Worm (Caenorhabditis elegans): Measurements from ENCODE around the gene sre-2.

Gene sre-2

DNA sequence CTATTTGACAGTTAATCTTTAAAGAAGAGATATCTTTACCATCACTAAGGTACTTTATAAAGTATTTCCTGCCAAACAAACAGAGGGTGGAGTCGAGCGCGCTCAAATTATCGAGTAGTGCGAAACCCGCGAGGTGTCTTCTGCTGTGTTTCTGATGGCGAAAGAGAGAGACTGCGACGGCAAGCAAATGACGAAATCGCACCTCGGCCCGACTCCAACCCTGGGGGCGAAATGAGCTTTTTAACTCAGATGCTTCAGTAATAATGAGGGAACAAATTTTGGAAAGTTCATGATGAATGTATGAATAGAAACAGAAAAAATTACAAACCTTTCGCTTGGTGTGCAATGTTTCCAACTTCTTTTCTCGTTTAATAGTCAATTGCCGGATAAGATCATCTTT lies 10.4 kb downstream of the sre-2 start (continued):
- peak; percentile 63 for TF ChIP-seq xbp-1 (tag; optimal IDR thresholded peaks at IDR 0.05)
- no peak for TF ChIP-seq sptf-1 (tag; optimal IDR thresholded peaks at IDR 0.05)
- peak; percentile 62 for TF ChIP-seq hpl-2 (GFP tag; optimal IDR thresholded peaks at IDR 0.05)
- no peak for TF ChIP-seq mdl-1 (tag; optimal IDR thresholded peaks at IDR 0.05)
- TF ChIP-seq lin-39 (tag; optimal IDR thresholded peaks at IDR 0.05): peak; percentile 48
- TF ChIP-seq unc-62 (GFP tag; optimal IDR thresholded peaks at IDR 0.05): no peak
- TF ChIP-seq nhr-28 (tag; optimal IDR thresholded peaks at IDR 0.05): no peak
- TF ChIP-seq vab-15 (tag; optimal IDR thresholded peaks at IDR 0.05): no peak
- TF ChIP-seq F16B12.6 (tag; optimal IDR thresholded peaks at IDR 0.05): no peak
- peak; percentile 62 to 70 for TF ChIP-seq efl-1 (optimal IDR thresholded peaks at IDR 0.05)
- peak; percentile 23 to 95 for TF ChIP-seq efl-1 (GFP tag; optimal IDR thresholded peaks at IDR 0.05 in 1 of 2)
- peak; percentile 8 for TF ChIP-seq unc-130 (tag; optimal IDR thresholded peaks at IDR 0.05)
- TF ChIP-seq lin-13 (GFP tag; optimal IDR thresholded peaks at IDR 0.05): peak; percentile 34
- TF ChIP-seq skn-1 (tag; optimal IDR thresholded peaks at IDR 0.05): peak; percentile 67
- TF ChIP-seq C16A3.4 (tag; optimal IDR thresholded peaks at IDR 0.05): peak; percentile 18
- TF ChIP-seq ztf-11 (tag; optimal IDR thresholded peaks at IDR 0.05): no peak
- peak; percentile 51 for TF ChIP-seq tbx-2 (tag; optimal IDR thresholded peaks at IDR 0.05)
- no peak for TF ChIP-seq aha-1 (tag; optimal IDR thresholded peaks at IDR 0.05)
- no peak for TF ChIP-seq ceh-90 (tag; optimal IDR thresholded peaks at IDR 0.05)
- peak; percentile 62 for TF ChIP-seq grh-1 (GFP tag; IDR thresholded peaks at IDR 0.05)
- TF ChIP-seq fkh-4 (tag; optimal IDR thresholded peaks at IDR 0.05; ENCODE audit: borderline replicate concordance): no peak
- TF ChIP-seq ceh-88 (GFP tag; IDR thresholded peaks at IDR 0.05): no peak
- no peak for TF ChIP-seq mef-2 (tag; optimal IDR thresholded peaks at IDR 0.05)
- no peak for TF ChIP-seq ets-5 (GFP tag; IDR thresholded peaks at IDR 0.05)
- TF ChIP-seq nhr-90 (tag; optimal IDR thresholded peaks at IDR 0.05; ENCODE audit: poor library complexity): peak; percentile 85
- TF ChIP-seq hlh-17 (GFP tag; optimal IDR thresholded peaks at IDR 0.05; ENCODE audit: borderline replicate concordance): no peak
- no peak for TF ChIP-seq ceh-63 (GFP tag; optimal IDR thresholded peaks at IDR 0.05)
- TF ChIP-seq mep-1 (tag; optimal IDR thresholded peaks at IDR 0.05): no peak
- TF ChIP-seq ces-1 (GFP tag; optimal IDR thresholded peaks at IDR 0.05): no peak
- peak; percentile 79 for TF ChIP-seq nhr-20 (tag; optimal IDR thresholded peaks at IDR 0.05)
- TF ChIP-seq efl-3 (GFP tag; optimal IDR thresholded peaks at IDR 0.05): no peak
- no peak for TF ChIP-seq tlp-1 (tag; optimal IDR thresholded peaks at IDR 0.05)
- TF ChIP-seq unc-98 (GFP tag; IDR thresholded peaks at IDR 0.05): no peak
- no peak for TF ChIP-seq hlh-4 (tag; optimal IDR thresholded peaks at IDR 0.05)
- TF ChIP-seq nhr-19 (GFP tag; conservative IDR thresholded peaks at IDR 0.05): peak; percentile 85
- no peak for TF ChIP-seq nhr-237 (tag; optimal IDR thresholded peaks at IDR 0.05)
- TF ChIP-seq pqm-1 (tag; optimal IDR thresholded peaks at IDR 0.05): no peak
- TF ChIP-seq alr-1 (tag; optimal IDR thresholded peaks at IDR 0.05; ENCODE audit: borderline replicate concordance): no peak
- TF ChIP-seq lin-35 (GFP tag; optimal IDR thresholded peaks at IDR 0.05): peak; percentile 49 to 71
- peak; percentile 49 for TF ChIP-seq dsc-1 (tag; optimal IDR thresholded peaks at IDR 0.05)
- peak; percentile 83 for TF ChIP-seq rnt-1 (tag; optimal IDR thresholded peaks at IDR 0.05)
- TF ChIP-seq ztf-4 (tag; optimal IDR thresholded peaks at IDR 0.05): no peak
- no peak for TF ChIP-seq C04F5.9 (tag; optimal IDR thresholded peaks at IDR 0.05)
- peak; percentile 78 for TF ChIP-seq elt-2 (tag; optimal IDR thresholded peaks at IDR 0.05)
- peak; percentile 78 for TF ChIP-seq swsn-7 (tag; optimal IDR thresholded peaks at IDR 0.05)
- no peak for TF ChIP-seq fkh-10 (GFP tag; optimal IDR thresholded peaks at IDR 0.05)
- peak; percentile 82 for TF ChIP-seq lin-14 (GFP tag; optimal IDR thresholded peaks at IDR 0.05)
- TF ChIP-seq dpl-1 (GFP tag; optimal IDR thresholded peaks at IDR 0.05): peak; percentile 46 to 57 (median 57)
